Worm (Caenorhabditis elegans) whole organism, young adult: Measurements from ENCODE around the gene cdc-25.3.

Source experiments
- B0019.2 ChIP-seq: fragments of 200-800 bp; sonication (Bioruptor generic); conservative IDR thresholded peaks from 2 replicates; pipeline ENCODE4 v1.3.6; 2022; ENCODE audit warnings: missing genetic modification reagents, missing genetic modification characterization, missing compliant biosample characterization
- B0035.1 ChIP-seq: sonication (generic microtip); optimal IDR thresholded peaks from 2 replicates; lab custom pipeline; 2016; ENCODE audit warnings: missing genetic modification characterization, mild to moderate bottlenecking, missing compliant biosample characterization, missing genotype, missing genetic modification reagents
- D2030.7 ChIP-seq: fragments of 200-800 bp; sonication (Bioruptor generic); IDR thresholded peaks from 2 replicates; pipeline ENCODE4 v1.3.6; 2022; ENCODE audit warnings: missing genetic modification reagents, missing genetic modification characterization, missing compliant biosample characterization
- F23B12.7 ChIP-seq: sonication (generic microtip); optimal IDR thresholded peaks from 2 replicates; lab custom pipeline; 2017; ENCODE audit warnings: missing genetic modification characterization, mild to moderate bottlenecking, missing compliant biosample characterization, antibody characterized with exemption, moderate library complexity; ENCODE audit not compliant: insufficient read depth
- F49E8.2 ChIP-seq: sonication (generic microtip); optimal IDR thresholded peaks from 3 replicates; lab custom pipeline; 2017; ENCODE audit warnings: missing genetic modification characterization, mild to moderate bottlenecking, missing compliant biosample characterization, antibody characterized with exemption, moderate library complexity; ENCODE audit not compliant: insufficient read depth
- F52B5.7 ChIP-seq: sonication (generic microtip); optimal IDR thresholded peaks from 2 replicates; lab custom pipeline; 2016; ENCODE audit warnings: mild to moderate bottlenecking, missing genetic modification characterization, missing compliant biosample characterization
- F57A8.1 ChIP-seq: fragments of 200-800 bp; sonication (Bioruptor generic); optimal IDR thresholded peaks from 2 replicates; lab custom pipeline; 2018; ENCODE audit warnings: mild to moderate bottlenecking, missing genetic modification characterization, moderate library complexity, missing compliant biosample characterization
- K11D2.4 ChIP-seq: fragments of 200-800 bp; sonication (Bioruptor generic); IDR thresholded peaks from 2 replicates; pipeline ENCODE4 v1.3.6; 2022; ENCODE audit warnings: missing genetic modification reagents, missing genetic modification characterization, missing compliant biosample characterization
- K12H6.12 ChIP-seq: fragments of 200-800 bp; sonication (Bioruptor generic); optimal IDR thresholded peaks from 2 replicates; lab custom pipeline; 2018; ENCODE audit warnings: mild to moderate bottlenecking, missing genetic modification characterization, missing compliant biosample characterization
- T07F8.4 ChIP-seq: sonication (generic microtip); optimal IDR thresholded peaks from 2 replicates; lab custom pipeline; 2016; ENCODE audit warnings: mild to moderate bottlenecking, missing genetic modification characterization, moderate library complexity, missing compliant biosample characterization
- Y53F4B.3 ChIP-seq: fragments of 200-800 bp; sonication (Bioruptor generic); IDR thresholded peaks from 2 replicates; pipeline ENCODE4 v1.3.6; 2022; ENCODE audit warnings: missing genetic modification reagents, missing genetic modification characterization, missing compliant biosample characterization
- Y53G8AR.9 ChIP-seq: fragments of 200-800 bp; sonication (Bioruptor generic); conservative IDR thresholded peaks from 2 replicates; pipeline ENCODE4 v1.3.6; 2022; ENCODE audit warnings: missing genetic modification reagents, missing genetic modification characterization, missing compliant biosample characterization
- Y56A3A.18 ChIP-seq: fragments of 200-800 bp; sonication (Bioruptor generic); IDR thresholded peaks from 2 replicates; pipeline ENCODE4 v1.3.6; 2022; ENCODE audit warnings: missing genetic modification reagents, missing genetic modification characterization, missing compliant biosample characterization
- Y79H2A.3 ChIP-seq: fragments of 200-800 bp; sonication (Bioruptor generic); conservative IDR thresholded peaks from 2 replicates; pipeline ENCODE4 v1.3.6; 2022; ENCODE audit warnings: missing genetic modification reagents, missing genetic modification characterization, missing compliant biosample characterization
- aptf-2 ChIP-seq: fragments of 200-800 bp; sonication (Bioruptor generic); conservative IDR thresholded peaks from 2 replicates; pipeline ENCODE4 v1.3.6; 2022; ENCODE audit warnings: missing genetic modification reagents, missing genetic modification characterization, missing compliant biosample characterization
- attf-5 ChIP-seq: fragments of 200-800 bp; sonication (Bioruptor generic); optimal IDR thresholded peaks from 2 replicates; lab custom pipeline; 2018; ENCODE audit warnings: mild to moderate bottlenecking, missing genetic modification characterization, missing compliant biosample characterization
- ccch-3 ChIP-seq: fragments of 200-800 bp; sonication (Bioruptor generic); optimal IDR thresholded peaks from 2 replicates; lab custom pipeline; 2018; ENCODE audit warnings: mild to moderate bottlenecking, missing genetic modification characterization, missing compliant biosample characterization
- ceh-58 ChIP-seq: fragments of 200-800 bp; sonication (Bioruptor generic); IDR thresholded peaks from 2 replicates; pipeline ENCODE4 v1.3.6; 2022; ENCODE audit warnings: missing genetic modification characterization, missing compliant biosample characterization
- dox-1 ChIP-seq: fragments of 200-800 bp; sonication (Bioruptor generic); IDR thresholded peaks from 2 replicates; pipeline ENCODE4 v1.3.6; 2022; ENCODE audit warnings: missing genetic modification reagents, missing genetic modification characterization, missing compliant biosample characterization
- dpl-1 ChIP-seq: fragments of 150-350 bp; optimal IDR thresholded peaks from 2 replicates; lab custom pipeline; 2014; ENCODE audit warnings: missing biosample characterization, missing genetic modification reagents, missing genetic modification characterization
- egl-18 ChIP-seq: fragments of 200-800 bp; sonication (Bioruptor generic); IDR thresholded peaks from 2 replicates; pipeline ENCODE4 v1.3.6; 2022; ENCODE audit warnings: missing genetic modification reagents, missing genetic modification characterization, missing compliant biosample characterization
- egrh-3 ChIP-seq: fragments of 200-800 bp; sonication (Bioruptor generic); IDR thresholded peaks from 2 replicates; pipeline ENCODE4 v1.3.6; 2022; ENCODE audit warnings: missing genetic modification reagents, missing genetic modification characterization, missing compliant biosample characterization
- ekl-4 ChIP-seq: fragments of 200-800 bp; sonication (Bioruptor generic); IDR thresholded peaks from 2 replicates; pipeline ENCODE4 v1.3.6; 2022; ENCODE audit warnings: missing genetic modification reagents, missing genetic modification characterization, missing compliant biosample characterization
- hsf-1 ChIP-seq: fragments of 200-800 bp; sonication (Bioruptor generic); IDR thresholded peaks from 2 replicates; pipeline ENCODE4 v1.3.6; 2022; ENCODE audit warnings: missing genetic modification reagents, missing genetic modification characterization, missing compliant biosample characterization
- lag-1 ChIP-seq: fragments of 200-800 bp; sonication (Bioruptor generic); IDR thresholded peaks from 2 replicates; pipeline ENCODE4 v1.3.6; 2022; ENCODE audit warnings: missing genetic modification reagents, missing genetic modification characterization, missing compliant biosample characterization
- lin-40 ChIP-seq: sonication (generic microtip); optimal IDR thresholded peaks from 2 replicates; lab custom pipeline; 2016; ENCODE audit warnings: missing genetic modification characterization, mild to moderate bottlenecking, missing compliant biosample characterization, missing genotype, missing genetic modification reagents
- lin-54 ChIP-seq: fragments of 200-800 bp; sonication (Bioruptor generic); optimal IDR thresholded peaks from 2 replicates; lab custom pipeline; 2018; ENCODE audit warnings: mild to moderate bottlenecking, missing genetic modification characterization, missing compliant biosample characterization
- lsl-1 ChIP-seq: fragments of 200-800 bp; sonication (Bioruptor generic); optimal IDR thresholded peaks from 2 replicates; lab custom pipeline; 2018; ENCODE audit warnings: mild to moderate bottlenecking, missing genetic modification characterization, moderate library complexity, missing compliant biosample characterization
- madf-3 ChIP-seq: fragments of 200-800 bp; sonication (Bioruptor generic); IDR thresholded peaks from 2 replicates; pipeline ENCODE4 v1.3.6; 2022; ENCODE audit warnings: missing genetic modification reagents, missing genetic modification characterization, missing compliant biosample characterization
- madf-6 ChIP-seq: fragments of 200-800 bp; sonication (Bioruptor generic); IDR thresholded peaks from 2 replicates; pipeline ENCODE4 v1.3.6; 2022; ENCODE audit warnings: missing genetic modification reagents, missing genetic modification characterization, missing compliant biosample characterization
- mcd-1 ChIP-seq: fragments of 200-800 bp; sonication (Bioruptor generic); IDR thresholded peaks from 2 replicates; pipeline ENCODE4 v1.3.6; 2022; ENCODE audit warnings: missing genetic modification reagents, missing genetic modification characterization, missing compliant biosample characterization
- mel-28 ChIP-seq: sonication (generic microtip); optimal IDR thresholded peaks from 2 replicates; lab custom pipeline; 2016; ENCODE audit warnings: borderline replicate concordance, mild to moderate bottlenecking, missing genetic modification characterization, missing compliant biosample characterization
- mes-4 ChIP-seq: sonication (generic microtip); optimal IDR thresholded peaks from 2 replicates; lab custom pipeline; 2016; ENCODE audit warnings: missing genotype, missing genetic modification characterization, missing compliant biosample characterization
- mxl-1 ChIP-seq: sonication (generic microtip); optimal IDR thresholded peaks from 2 replicates; lab custom pipeline; 2016; ENCODE audit warnings: missing genetic modification characterization, missing compliant biosample characterization
- nhr-120 ChIP-seq: fragments of 200-800 bp; sonication (Bioruptor generic); IDR thresholded peaks from 2 replicates; pipeline ENCODE4 v1.3.6; 2022; ENCODE audit warnings: missing genetic modification characterization, missing compliant biosample characterization
- nhr-80 ChIP-seq: sonication (generic microtip); optimal IDR thresholded peaks from 2 replicates; lab custom pipeline; 2016; ENCODE audit warnings: missing genetic modification characterization, missing compliant biosample characterization
- pbrm-1 ChIP-seq: fragments of 200-800 bp; sonication (Bioruptor generic); IDR thresholded peaks from 2 replicates; pipeline ENCODE4 v1.3.6; 2022; ENCODE audit warnings: missing genetic modification reagents, missing genetic modification characterization, missing compliant biosample characterization
- rpc-1 ChIP-seq, 2 experiments: fragments of 150-350 bp in 1 of 2; sonication (generic microtip) in 1 of 2; optimal IDR thresholded peaks; 2 replicates each; lab custom pipeline; 2014 to 2018; ENCODE audit warnings: missing biosample characterization in 1 of 2, missing genetic modification characterization in 1 of 2, missing genetic modification reagents in 1 of 2, missing genotype in 1 of 2
- snpc-1.1 ChIP-seq: sonication (generic microtip); optimal IDR thresholded peaks from 2 replicates; lab custom pipeline; 2017; ENCODE audit warnings: missing genetic modification characterization, mild to moderate bottlenecking, missing compliant biosample characterization, antibody characterized with exemption, moderate library complexity, missing genotype, missing genetic modification reagents; ENCODE audit not compliant: insufficient read depth
- snpc-3.4 ChIP-seq: sonication (generic microtip); optimal IDR thresholded peaks from 2 replicates; lab custom pipeline; 2017; ENCODE audit warnings: missing genetic modification characterization, mild to moderate bottlenecking, missing compliant biosample characterization, antibody characterized with exemption, moderate library complexity, missing genotype, missing genetic modification reagents
- somi-1 ChIP-seq: fragments of 200-800 bp; sonication (Bioruptor generic); optimal IDR thresholded peaks from 2 replicates; lab custom pipeline; 2018; ENCODE audit warnings: mild to moderate bottlenecking, missing genetic modification characterization, missing compliant biosample characterization
- unc-130 ChIP-seq: sonication (generic microtip); optimal IDR thresholded peaks from 2 replicates; lab custom pipeline; 2016; ENCODE audit warnings: missing genetic modification reagents, missing genetic modification characterization, missing compliant biosample characterization
- unc-62 ChIP-seq: fragments of 150-350 bp; optimal IDR thresholded peaks from 2 replicates; lab custom pipeline; 2014; ENCODE audit warnings: missing biosample characterization, missing genetic modification reagents, missing genetic modification characterization
- ztf-22 ChIP-seq: fragments of 200-800 bp; sonication (Bioruptor generic); optimal IDR thresholded peaks from 2 replicates; lab custom pipeline; 2018; ENCODE audit warnings: mild to moderate bottlenecking, missing genetic modification characterization, moderate library complexity, missing compliant biosample characterization
- ztf-6 ChIP-seq: fragments of 200-800 bp; sonication (Bioruptor generic); IDR thresholded peaks from 2 replicates; pipeline ENCODE4 v1.3.6; 2022; ENCODE audit warnings: missing genetic modification reagents, missing genetic modification characterization, missing compliant biosample characterization

Gene cdc-25.3

ce11 chrIII:8904914-8905665 is 12.6 kb downstream of the cdc-25.3 start, which contains the start of gene unc-32 (continued):
- TF ChIP-seq Y56A3A.18 (GFP tag; lab: Robert Waterston, UW) (no peak), Y53G8AR.9 (GFP tag; lab: Robert Waterston, UW) (no peak), lin-54 (GFP tag; lab: Kevin White, UChicago) (no peak), B0035.1 (no peak), mes-4 (tag; lab: Kevin White, UChicago) (no peak), lag-1 (GFP tag; lab: Robert Waterston, UW) (no peak), egrh-3 (GFP tag; lab: Robert Waterston, UW) (no peak), D2030.7 (GFP tag; lab: Robert Waterston, UW) (no peak), F49E8.2 (no peak), lin-40 (tag; lab: Kevin White, UChicago) (peak; percentile 18), K12H6.12 (tag; lab: Kevin White, UChicago) (peak; percentile 24), snpc-1.1 (tag; lab: Kevin White, UChicago) (no peak), ekl-4 (GFP tag; lab: Robert Waterston, UW) (no peak), snpc-3.4 (tag; lab: Kevin White, UChicago) (no peak), T07F8.4 (tag; lab: Kevin White, UChicago) (no peak), F57A8.1 (GFP tag; lab: Kevin White, UChicago) (no peak), ztf-6 (GFP tag; lab: Robert Waterston, UW) (no peak), nhr-80 (tag; lab: Kevin White, UChicago) (no peak), nhr-120 (no peak), K11D2.4 (GFP tag; lab: Robert Waterston, UW) (no peak), B0019.2 (GFP tag; lab: Robert Waterston, UW) (no peak), Y79H2A.3 (GFP tag; lab: Robert Waterston, UW) (no peak), ceh-58 (GFP tag; lab: Robert Waterston, UW) (no peak), rpc-1 (optimal IDR thresholded peaks at IDR 0.05; lab: Kevin White, UChicago) (no peak), rpc-1 (tag; optimal IDR thresholded peaks at IDR 0.05; lab: Kevin White, UChicago) (no peak), ccch-3 (GFP tag; lab: Kevin White, UChicago) (no peak), F23B12.7 (tag; lab: Kevin White, UChicago) (no peak), madf-3 (GFP tag; lab: Robert Waterston, UW) (no peak), somi-1 (GFP tag; lab: Kevin White, UChicago) (no peak)

ce11 chrIII:8904044-8904443 is 13.7 kb downstream of the cdc-25.3 start, which contains the start of gene lin-9:
Gene lin-9 (minus strand): TSS chrIII:8904131.
- peak; percentile 19 for TF ChIP-seq T07F8.4 (tag; lab: Kevin White, UChicago)
- TF ChIP-seq Y53F4B.3 (GFP tag; lab: Robert Waterston, UW), result no peak
- peak; percentile 96 for TF ChIP-seq pbrm-1 (GFP tag; lab: Robert Waterston, UW)
- no peak for TF ChIP-seq unc-62 (GFP tag; lab: Kevin White, UChicago)
- peak; percentile 84 for TF ChIP-seq aptf-2 (GFP tag; lab: Robert Waterston, UW)
- no peak for TF ChIP-seq mxl-1 (tag; lab: Kevin White, UChicago)
- TF ChIP-seq ztf-22 (GFP tag; lab: Kevin White, UChicago), result peak; percentile 53
- peak; percentile 96 for TF ChIP-seq madf-3 (GFP tag; lab: Robert Waterston, UW)
- TF ChIP-seq dox-1 (GFP tag; lab: Robert Waterston, UW), result peak; percentile 99
- TF ChIP-seq madf-6 (GFP tag; lab: Robert Waterston, UW), result peak; percentile 99
- peak; percentile 97 for TF ChIP-seq lsl-1
- peak; percentile 77; the same call in 1 of the 2 replicates for TF ChIP-seq egl-18 (GFP tag; lab: Robert Waterston, UW)
- peak; percentile 97 for TF ChIP-seq dpl-1 (GFP tag; lab: Kevin White, UChicago)
- TF ChIP-seq mcd-1 (GFP tag; lab: Robert Waterston, UW), result peak; percentile 97
- peak; percentile 76 for TF ChIP-seq nhr-80 (tag; lab: Kevin White, UChicago)
- peak; percentile 90 for TF ChIP-seq snpc-3.4 (tag; lab: Kevin White, UChicago)
- TF ChIP-seq mel-28 (tag; lab: Kevin White, UChicago), result no peak
- peak; percentile 65 for TF ChIP-seq somi-1 (GFP tag; lab: Kevin White, UChicago)
- no peak for TF ChIP-seq ccch-3 (GFP tag; lab: Kevin White, UChicago)
- TF ChIP-seq unc-130 (GFP tag; lab: Kevin White, UChicago), result peak; percentile 93
- no peak for TF ChIP-seq F52B5.7 (tag; lab: Kevin White, UChicago)
- TF ChIP-seq hsf-1 (GFP tag; lab: Robert Waterston, UW), result peak; percentile 93
- TF ChIP-seq attf-5 (GFP tag; lab: Kevin White, UChicago), result peak; percentile 95
